Fruit fly (Drosophila melanogaster): ENCODE measurements around the gene CG4577.

DNA sequence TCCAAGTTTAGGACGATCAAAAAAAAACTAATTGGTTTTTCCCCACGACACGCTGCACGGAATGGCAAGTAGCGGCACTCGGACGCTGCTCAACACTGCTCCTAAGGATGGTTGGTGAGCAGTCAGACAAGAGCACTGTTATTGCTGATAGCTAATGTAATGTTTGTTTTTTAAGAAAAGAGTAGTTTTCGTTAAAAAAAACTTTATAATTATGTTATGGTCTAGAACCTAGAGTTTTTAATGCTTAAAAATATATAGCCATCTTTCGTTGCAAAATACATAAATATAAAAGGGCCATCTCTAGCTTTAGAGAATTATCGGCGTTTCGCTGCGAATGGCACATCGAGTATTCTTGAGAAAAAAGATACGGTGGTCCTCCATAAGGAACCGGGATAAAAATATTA, 38.2 kb downstream of the CG4577 start, which contains the start of the genes Charon and CG4887:
- peak; percentile 41 to 93 for TF ChIP-seq foxo (GFP tag; optimal IDR thresholded peaks at IDR 0.05)
- TF ChIP-seq pan (optimal IDR thresholded peaks at IDR 0.05): no peak
- TF ChIP-seq br (GFP tag; optimal IDR thresholded peaks at IDR 0.05): no peak
- TF ChIP-seq dmrt93B (GFP tag; optimal IDR thresholded peaks at IDR 0.05): no peak
- TF ChIP-seq usp (GFP tag; optimal IDR thresholded peaks at IDR 0.05): no peak
- peak; percentile 88 for TF ChIP-seq OdsH (GFP tag; optimal IDR thresholded peaks at IDR 0.05)
- no peak for TF ChIP-seq Hr78 (GFP tag; optimal IDR thresholded peaks at IDR 0.05)
- no peak for TF ChIP-seq Abd-B (GFP tag; optimal IDR thresholded peaks at IDR 0.05)
- TF ChIP-seq h (GFP tag; optimal IDR thresholded peaks at IDR 0.05): peak; percentile 94
- TF ChIP-seq CG32264 (GFP tag; optimal IDR thresholded peaks at IDR 0.05): no peak
- TF ChIP-seq Jra (GFP tag; optimal IDR thresholded peaks at IDR 0.05): no peak
- no peak for TF ChIP-seq Vsx2 (GFP tag; optimal IDR thresholded peaks at IDR 0.05; ENCODE audit: partially characterized antibody)
- TF ChIP-seq Hnf4 (GFP tag; optimal IDR thresholded peaks at IDR 0.05): no peak
- no peak for TF ChIP-seq lola (GFP tag; optimal IDR thresholded peaks at IDR 0.05)

Data from whole organism, wandering third instar larva.